Worm (Caenorhabditis elegans) whole organism, mixed stage, embryonic: ENCODE data around the gene nlp-13.

Experiments used
- flh-1 ChIP-seq: fragments of 200-800 bp; sonication (Bioruptor generic); optimal IDR thresholded peaks from 2 replicates; lab custom pipeline; 2018; ENCODE audit warnings: mild to moderate bottlenecking, missing genetic modification characterization, moderate library complexity, missing compliant biosample characterization
- nhr-12 ChIP-seq: fragments of 150-350 bp; optimal IDR thresholded peaks from 2 replicates; lab custom pipeline; 2014; ENCODE audit warnings: missing biosample characterization, missing genetic modification characterization
- pha-4 ChIP-seq: fragments of 150-350 bp; optimal IDR thresholded peaks from 2 replicates; lab custom pipeline; 2018; ENCODE audit warnings: missing biosample characterization, missing genetic modification reagents, missing genetic modification characterization
- ztf-11 ChIP-seq: fragments of 150-350 bp; optimal IDR thresholded peaks from 2 replicates; lab custom pipeline; 2014; ENCODE audit warnings: missing biosample characterization, missing genetic modification characterization

DNA sequence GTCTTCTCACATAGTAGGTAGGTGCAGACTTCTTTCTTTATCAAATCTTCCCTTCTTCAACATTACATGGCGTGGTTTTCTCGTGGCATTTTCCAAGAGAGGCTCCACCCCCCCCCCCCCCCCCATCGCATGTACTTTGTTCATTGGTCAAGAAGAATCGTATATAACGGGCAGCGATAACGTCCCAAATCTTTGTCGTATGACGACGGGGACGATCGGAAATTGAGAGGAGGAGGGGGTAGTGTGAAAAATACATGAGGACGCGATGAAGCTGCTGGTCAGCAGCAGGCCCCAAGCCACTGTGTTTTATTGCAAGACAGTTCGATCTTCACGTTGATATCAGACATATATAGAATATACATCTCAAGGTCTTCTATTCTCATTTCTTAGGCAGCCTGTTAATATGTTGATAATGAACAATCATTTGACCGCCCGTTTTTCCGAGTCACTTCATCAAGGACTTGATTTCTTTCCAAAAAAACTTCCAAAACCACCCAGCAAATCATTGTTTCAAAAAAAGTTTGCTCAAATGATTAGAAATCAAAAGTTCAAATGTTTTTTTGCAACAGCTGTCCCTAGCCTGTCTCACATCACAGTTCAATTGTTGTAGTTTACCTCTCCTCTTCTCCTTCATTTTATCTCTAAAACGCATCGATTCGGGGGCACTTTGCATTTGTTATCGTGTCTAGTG, 49.6 kb upstream of the nlp-13 start:
- TF ChIP-seq flh-1 (GFP tag; lab: Kevin White, UChicago) (no peak), nhr-12 (no peak), pha-4 (tag; lab: Kevin White, UChicago) (no peak), ztf-11 (tag; lab: Kevin White, UChicago) (no peak)
